Worm (Caenorhabditis elegans): ENCODE measurements around the gene pqn-13.

DNA sequence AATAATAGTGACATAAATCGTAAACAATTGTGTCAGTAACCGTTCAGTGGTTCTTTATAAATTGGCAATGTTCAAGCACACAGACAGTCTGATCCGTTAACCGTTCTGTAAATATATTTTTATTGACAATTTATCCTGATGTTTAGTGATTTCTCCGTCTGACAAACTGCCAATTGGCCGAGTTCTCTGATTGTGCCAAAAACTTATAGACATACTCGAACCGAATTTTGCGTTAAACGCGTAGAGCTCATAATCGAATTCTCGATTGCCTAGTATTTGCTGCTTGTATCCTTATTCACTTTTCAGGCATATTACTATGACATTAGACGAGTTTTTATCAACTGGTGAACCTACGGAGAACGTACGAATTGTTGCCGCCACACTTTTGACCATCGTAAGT is 31.7 kb downstream of the pqn-13 start, which contains the start of gene srx-117:
- TF ChIP-seq nhr-48 (tag; optimal IDR thresholded peaks at IDR 0.05) (no peak), lin-15B (tag; optimal IDR thresholded peaks at IDR 0.05) (no peak), Y75B8A.6 (GFP tag; IDR thresholded peaks at IDR 0.05) (no peak), unc-62 (GFP tag; optimal IDR thresholded peaks at IDR 0.05 in 1 of 2) (no peak), unc-62 (tag; optimal IDR thresholded peaks at IDR 0.05) (no peak), duxl-1 (tag; optimal IDR thresholded peaks at IDR 0.05; ENCODE audit: poor library complexity) (no peak), skn-1 (tag; optimal IDR thresholded peaks at IDR 0.05) (no peak), fkh-10 (GFP tag; optimal IDR thresholded peaks at IDR 0.05) (no peak), aly-2 (tag; optimal IDR thresholded peaks at IDR 0.05) (no peak), nhr-11 (tag; optimal IDR thresholded peaks at IDR 0.05) (no peak)
